Worm (Caenorhabditis elegans): ENCODE measurements around the gene hrpu-2.

DNA sequence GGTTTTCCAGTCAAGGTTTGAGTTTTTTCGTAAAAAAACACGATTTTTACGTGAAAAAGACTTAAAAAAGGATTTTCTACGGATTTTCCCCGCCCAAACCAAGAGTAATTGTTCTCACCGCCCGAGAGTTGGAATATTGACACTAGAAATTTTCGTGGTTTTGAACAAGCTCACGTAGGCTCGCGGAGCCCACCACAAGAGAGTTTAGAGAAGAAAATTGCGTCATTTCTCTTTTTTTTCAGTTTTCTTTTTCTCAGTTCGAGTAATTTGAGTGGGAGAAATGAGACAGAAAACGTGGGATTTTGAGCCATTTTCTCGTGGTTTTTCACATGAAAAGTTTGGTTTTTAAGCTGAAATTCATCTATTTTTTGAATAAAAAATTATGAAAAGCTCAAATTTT is 15.9 kb downstream of the hrpu-2 start:
- no peak for TF ChIP-seq dao-5 (tag; optimal IDR thresholded peaks at IDR 0.05)
- TF ChIP-seq him-1 (tag; optimal IDR thresholded peaks at IDR 0.05) = no peak
- no peak for TF ChIP-seq W03F9.2 (tag; optimal IDR thresholded peaks at IDR 0.05)

All from whole organism, L4/young adult.